Fruit fly (Drosophila melanogaster): ENCODE results near the gene aay.

aay gene

dm6 chr3L:9377198-9378035, 45.6 kb upstream of the aay start, which contains the start of gene Hsp26 (continued):
- TF ChIP-seq CG6792 (GFP tag; optimal IDR thresholded peaks at IDR 0.05), result peak; percentile 96
- TF ChIP-seq Ets21C (GFP tag; optimal IDR thresholded peaks at IDR 0.05), result peak; percentile 87
- peak; percentile 79 for TF ChIP-seq spab (GFP tag; optimal IDR thresholded peaks at IDR 0.05)
- TF ChIP-seq CG31627 (GFP tag; optimal IDR thresholded peaks at IDR 0.05), result peak; percentile 90
- peak; percentile 82 for TF ChIP-seq dsx (GFP tag; optimal IDR thresholded peaks at IDR 0.05; ENCODE audit: poor library complexity, severe bottlenecking)
- TF ChIP-seq pdm3 (GFP tag; optimal IDR thresholded peaks at IDR 0.05), result peak; percentile 95
- TF ChIP-seq CG10631 (GFP tag; optimal IDR thresholded peaks at IDR 0.05), result peak; percentile 95
- peak; percentile 94 for TF ChIP-seq Smox (GFP tag; optimal IDR thresholded peaks at IDR 0.05)
- peak; percentile 55 for TF ChIP-seq dac (GFP tag; optimal IDR thresholded peaks at IDR 0.05)
- peak; percentile 96 for TF ChIP-seq OdsH (GFP tag; optimal IDR thresholded peaks at IDR 0.05)
- TF ChIP-seq Sox102F (GFP tag; optimal IDR thresholded peaks at IDR 0.05), result peak; percentile 94
- peak; percentile 95 for TF ChIP-seq acj6 (GFP tag; optimal IDR thresholded peaks at IDR 0.05)
- TF ChIP-seq Hr39 (GFP tag; optimal IDR thresholded peaks at IDR 0.05), result peak; percentile 89
- TF ChIP-seq CG11762 (GFP tag; optimal IDR thresholded peaks at IDR 0.05; ENCODE audit: insufficient read depth), result peak; percentile 83
- peak; percentile 97 for TF ChIP-seq Eip75B (GFP tag; optimal IDR thresholded peaks at IDR 0.05)
- peak; percentile 83 for TF ChIP-seq CG6276 (GFP tag; optimal IDR thresholded peaks at IDR 0.05)
- peak; percentile 78 for TF ChIP-seq CG8319 (GFP tag; optimal IDR thresholded peaks at IDR 0.05)
- TF ChIP-seq Hr4 (GFP tag; optimal IDR thresholded peaks at IDR 0.05), result peak; percentile 96
- TF ChIP-seq Met (GFP tag; optimal IDR thresholded peaks at IDR 0.05), result peak; percentile 94
- TF ChIP-seq CG32006 (GFP tag; optimal IDR thresholded peaks at IDR 0.05), result peak; percentile 93
- TF ChIP-seq topi (GFP tag; optimal IDR thresholded peaks at IDR 0.05), result peak; percentile 94
- peak; percentile 94 for TF ChIP-seq CG8119 (GFP tag; IDR thresholded peaks at IDR 0.05)
- TF ChIP-seq CG1621 (tag; optimal IDR thresholded peaks at IDR 0.05), result peak; percentile 72
- TF ChIP-seq fkh (GFP tag; optimal IDR thresholded peaks at IDR 0.05), result peak; percentile 31
- TF ChIP-seq CG16779 (tag; optimal IDR thresholded peaks at IDR 0.05), result peak; percentile 87
- TF ChIP-seq Lpt (GFP tag; optimal IDR thresholded peaks at IDR 0.05), result peak; percentile 91
- TF ChIP-seq CG6854 (GFP tag; optimal IDR thresholded peaks at IDR 0.05), result peak; percentile 80
- TF ChIP-seq CG3919 (GFP tag; optimal IDR thresholded peaks at IDR 0.05), result peak; percentile 94
- TF ChIP-seq cyc (GFP tag; optimal IDR thresholded peaks at IDR 0.05), result peak; percentile 89
- peak; percentile 57 for TF ChIP-seq CG9139 (GFP tag; optimal IDR thresholded peaks at IDR 0.05)
- TF ChIP-seq CG6163 (GFP tag; IDR thresholded peaks at IDR 0.05), result peak; percentile 96
- peak; percentile 79 for TF ChIP-seq Sox15 (GFP tag; optimal IDR thresholded peaks at IDR 0.05)
- peak; percentile 60 to 83 for TF ChIP-seq ss (GFP tag; optimal IDR thresholded peaks at IDR 0.05)
- TF ChIP-seq Sox14 (GFP tag; optimal IDR thresholded peaks at IDR 0.05), result peak; percentile 95

DNA sequence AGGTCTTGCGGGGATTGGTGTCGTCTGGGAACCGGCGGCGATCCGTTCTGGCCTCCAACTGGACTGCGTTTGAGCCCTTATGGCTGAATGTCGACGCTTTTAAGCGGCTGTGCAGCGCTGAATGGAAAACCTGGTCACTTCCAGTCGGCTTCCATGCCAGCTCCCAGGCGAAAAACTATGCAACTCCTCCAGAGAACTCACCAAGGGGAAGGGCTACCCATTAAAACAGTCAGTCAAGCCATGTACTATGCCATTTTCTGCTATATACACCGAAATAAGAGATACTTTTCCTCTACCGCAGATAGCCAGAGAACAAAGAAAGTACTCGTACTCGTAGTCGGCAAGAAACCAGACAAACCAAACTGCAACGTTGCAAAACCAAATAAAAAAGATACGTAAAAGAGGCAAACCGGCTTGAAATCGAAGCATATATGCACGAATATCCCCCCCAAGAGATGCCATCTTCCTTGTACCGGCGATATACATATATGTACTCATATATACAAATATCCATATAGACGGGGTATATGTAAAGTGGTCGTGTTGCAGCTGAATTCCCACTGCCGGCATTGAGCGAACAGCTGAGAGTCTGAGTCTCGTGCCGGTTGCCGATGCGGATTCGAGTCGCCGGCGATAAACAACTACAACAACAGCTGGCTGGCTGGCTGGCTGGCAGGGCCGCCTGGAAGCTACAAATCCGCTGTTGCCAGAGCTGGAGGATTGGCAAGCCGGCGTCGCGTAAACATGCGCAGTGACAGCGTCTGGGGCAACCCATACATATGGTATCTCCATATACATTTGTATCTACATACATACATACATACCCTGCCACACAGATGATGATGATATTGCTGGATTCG, 43.3 kb upstream of the aay start, which contains the start of gene Hsp67Ba:
TSS of gene Hsp67Ba (minus strand) at position 51 of the 860 bp plus-strand sequence.
- TF ChIP-seq CG15336 (GFP tag; IDR thresholded peaks at IDR 0.05) (0 out of 2 replicates have a peak, but pooled peaks have one; percentile 7), CG9139 (GFP tag; optimal IDR thresholded peaks at IDR 0.05) (peak; percentile 23), CG8119 (GFP tag; IDR thresholded peaks at IDR 0.05) (0 out of 3 replicates have a peak, but pooled peaks have one; percentile 18), Eip75B (GFP tag; optimal IDR thresholded peaks at IDR 0.05) (no peak), Eip78C (GFP tag) (peak; percentile 76), acj6 (GFP tag; optimal IDR thresholded peaks at IDR 0.05) (no peak), CG6808 (GFP tag; optimal IDR thresholded peaks at IDR 0.05) (peak; percentile 51), CG6854 (GFP tag; optimal IDR thresholded peaks at IDR 0.05) (peak; percentile 21), eg (GFP tag; IDR thresholded peaks at IDR 0.05) (0 out of 3 replicates have a peak, but pooled peaks have one; percentile 25), Eip93F (GFP tag; optimal IDR thresholded peaks at IDR 0.05) (peak; percentile 41), Sox14 (GFP tag; optimal IDR thresholded peaks at IDR 0.05) (peak; percentile 67), ss (GFP tag; optimal IDR thresholded peaks at IDR 0.05) (peak; percentile 5 to 47), fd59A (GFP tag; optimal IDR thresholded peaks at IDR 0.05) (no peak), svp (GFP tag) (peak; percentile 34)

Data from whole organism, prepupa.